Worm (Caenorhabditis elegans) whole organism, L4 larva: ENCODE measurements around the gene spc-1.

Source experiments
- D1046.2 ChIP-seq: fragments of 200-800 bp; sonication (Bioruptor generic); IDR thresholded peaks from 2 replicates; pipeline ENCODE4 v1.3.6; 2022; ENCODE audit warnings: missing genetic modification characterization, missing compliant biosample characterization
- T20F7.1 ChIP-seq: fragments of 200-800 bp; sonication (Bioruptor generic); optimal IDR thresholded peaks from 2 replicates; lab custom pipeline; 2018; ENCODE audit warnings: mild to moderate bottlenecking, missing genetic modification characterization, missing compliant biosample characterization
- Y5F2A.4 ChIP-seq: fragments of 200-800 bp; sonication (Bioruptor generic); optimal IDR thresholded peaks from 2 replicates; lab custom pipeline; 2018; ENCODE audit warnings: mild to moderate bottlenecking, missing genetic modification characterization, missing compliant biosample characterization
- ZK337.2 ChIP-seq: fragments of 200-800 bp; sonication (Bioruptor generic); IDR thresholded peaks from 2 replicates; pipeline ENCODE4 v1.3.6; 2022; ENCODE audit warnings: missing genetic modification reagents, missing genetic modification characterization, missing compliant biosample characterization
- ama-1 ChIP-seq: fragments of 150-350 bp; optimal IDR thresholded peaks from 2 replicates; lab custom pipeline; 2014; ENCODE audit warnings: inconsistent platforms, mixed read lengths
- arid-1 ChIP-seq: fragments of 200-800 bp; sonication (Bioruptor generic); conservative IDR thresholded peaks from 2 replicates; pipeline ENCODE4 v1.3.6; 2022; ENCODE audit warnings: missing genetic modification reagents, missing genetic modification characterization, missing compliant biosample characterization
- ceh-62 ChIP-seq: sonication (generic microtip); optimal IDR thresholded peaks from 2 replicates; lab custom pipeline; 2017; ENCODE audit warnings: missing biosample characterization, missing genetic modification characterization
- ceh-82 ChIP-seq: sonication (generic microtip); optimal IDR thresholded peaks from 2 replicates; lab custom pipeline; 2017; ENCODE audit warnings: missing biosample characterization, missing genetic modification characterization
- cey-2 ChIP-seq: sonication (generic microtip); optimal IDR thresholded peaks from 3 replicates; lab custom pipeline; 2017; ENCODE audit warnings: missing genetic modification characterization, mild to moderate bottlenecking, missing compliant biosample characterization, antibody characterized with exemption, borderline replicate concordance; ENCODE audit not compliant: insufficient read depth
- ctbp-1 ChIP-seq: fragments of 200-800 bp; sonication (Bioruptor generic); IDR thresholded peaks from 2 replicates; pipeline ENCODE4 v1.3.6; 2022; ENCODE audit warnings: missing genetic modification reagents, missing genetic modification characterization, missing compliant biosample characterization
- daf-16 ChIP-seq, 3 experiments: sonication (generic microtip); optimal IDR thresholded peaks; 2 replicates each; lab custom pipeline; 2016 to 2017; ENCODE audit warnings: missing genetic modification characterization in 3 of 3, missing genetic modification reagents in 3 of 3, mild to moderate bottlenecking in 2 of 3, missing compliant biosample characterization in 2 of 3, missing biosample characterization in 1 of 3, moderate library complexity in 1 of 3
- dmd-6 ChIP-seq: fragments of 200-800 bp; sonication (Bioruptor generic); IDR thresholded peaks from 2 replicates; pipeline ENCODE4 v1.3.6; 2022; ENCODE audit warnings: missing genetic modification reagents, missing genetic modification characterization, missing compliant biosample characterization
- dmd-8 ChIP-seq: fragments of 200-800 bp; sonication (Bioruptor generic); IDR thresholded peaks from 2 replicates; pipeline ENCODE4 v1.3.6; 2022; ENCODE audit warnings: missing genetic modification characterization, missing compliant biosample characterization
- dmd-9 ChIP-seq: fragments of 200-800 bp; sonication (Bioruptor generic); IDR thresholded peaks from 2 replicates; pipeline ENCODE4 v1.3.6; 2022; ENCODE audit warnings: missing genetic modification reagents, missing genetic modification characterization, missing compliant biosample characterization
- dve-1 ChIP-seq: sonication (generic microtip); optimal IDR thresholded peaks from 2 replicates; lab custom pipeline; 2017; ENCODE audit warnings: antibody characterized with exemption, mild to moderate bottlenecking, missing genetic modification characterization, missing compliant biosample characterization; ENCODE audit not compliant: insufficient read depth
- egl-27 ChIP-seq: sonication (generic microtip); optimal IDR thresholded peaks from 3 replicates; lab custom pipeline; 2017; ENCODE audit warnings: missing biosample characterization, missing genetic modification reagents, missing genetic modification characterization
- egl-43 ChIP-seq: fragments of 200-800 bp; sonication (Bioruptor generic); IDR thresholded peaks from 2 replicates; pipeline ENCODE4 v1.3.6; 2022; ENCODE audit warnings: missing genetic modification reagents, missing genetic modification characterization, missing compliant biosample characterization
- hlh-11 ChIP-seq: fragments of 200-800 bp; sonication (Bioruptor generic); optimal IDR thresholded peaks from 2 replicates; lab custom pipeline; 2018; ENCODE audit warnings: mild to moderate bottlenecking, missing genetic modification characterization, missing compliant biosample characterization
- hlh-30 ChIP-seq: sonication (generic microtip); optimal IDR thresholded peaks from 2 replicates; lab custom pipeline; 2017; ENCODE audit warnings: antibody characterized with exemption, mild to moderate bottlenecking, missing genetic modification characterization, missing compliant biosample characterization; ENCODE audit not compliant: insufficient read depth
- lim-7 ChIP-seq: fragments of 200-800 bp; sonication (Bioruptor generic); IDR thresholded peaks from 2 replicates; pipeline ENCODE4 v1.3.6; 2022; ENCODE audit warnings: missing genetic modification characterization, missing compliant biosample characterization
- lin-13 ChIP-seq: fragments of 150-350 bp; optimal IDR thresholded peaks from 2 replicates; lab custom pipeline; 2014; ENCODE audit warnings: missing biosample characterization, missing genetic modification reagents, missing genetic modification characterization
- lin-15B ChIP-seq: fragments of 150-350 bp; sonication (generic microtip); optimal IDR thresholded peaks from 3 replicates; lab custom pipeline; 2014; ENCODE audit warnings: missing biosample characterization, missing genetic modification characterization
- lin-29 ChIP-seq: fragments of 200-800 bp; sonication (Bioruptor generic); IDR thresholded peaks from 2 replicates; pipeline ENCODE4 v1.3.6; 2022; ENCODE audit warnings: missing genetic modification reagents, missing genetic modification characterization, missing compliant biosample characterization
- lin-38 ChIP-seq: fragments of 200-800 bp; sonication (Bioruptor generic); IDR thresholded peaks from 2 replicates; pipeline ENCODE4 v1.3.6; 2022; ENCODE audit warnings: missing genetic modification reagents, missing genetic modification characterization, missing compliant biosample characterization
- lin-39 ChIP-seq: fragments of 150-350 bp; optimal IDR thresholded peaks from 2 replicates; lab custom pipeline; 2014; ENCODE audit warnings: missing biosample characterization, missing genetic modification reagents, missing genetic modification characterization
- madf-5 ChIP-seq, 2 experiments: fragments of 200-800 bp; sonication (Bioruptor generic); IDR thresholded peaks; 2 replicates each; pipeline ENCODE4 v1.3.6; 2022; ENCODE audit warnings: missing compliant biosample characterization in 2 of 2, missing genetic modification characterization in 2 of 2
- mdl-1 ChIP-seq, 2 experiments: fragments of 150-350 bp in 1 of 2; sonication (generic microtip) in 1 of 2; optimal IDR thresholded peaks; 2 replicates each; lab custom pipeline; 2014 to 2017; ENCODE audit warnings: missing biosample characterization in 2 of 2, missing genetic modification characterization in 2 of 2
- mdt-29 ChIP-seq: fragments of 200-800 bp; sonication (Bioruptor generic); IDR thresholded peaks from 2 replicates; pipeline ENCODE4 v1.3.6; 2022; ENCODE audit warnings: missing genetic modification reagents, missing genetic modification characterization, missing compliant biosample characterization
- mep-1 ChIP-seq: fragments of 150-350 bp; sonication (generic microtip); optimal IDR thresholded peaks from 3 replicates; lab custom pipeline; 2014; ENCODE audit warnings: missing biosample characterization, missing genetic modification characterization
- mes-2 ChIP-seq: sonication (generic microtip); optimal IDR thresholded peaks from 2 replicates; lab custom pipeline; 2016; ENCODE audit warnings: missing genotype, mild to moderate bottlenecking, missing genetic modification characterization, missing compliant biosample characterization; ENCODE audit not compliant: poor library complexity, severe bottlenecking
- nhr-11 ChIP-seq: fragments of 150-350 bp; optimal IDR thresholded peaks from 2 replicates; lab custom pipeline; 2014; ENCODE audit warnings: missing biosample characterization, missing genetic modification characterization
- nhr-111 ChIP-seq: fragments of 200-800 bp; sonication (Bioruptor generic); optimal IDR thresholded peaks from 2 replicates; lab custom pipeline; 2018; ENCODE audit warnings: mild to moderate bottlenecking, missing genetic modification characterization, missing compliant biosample characterization
- nhr-237 ChIP-seq: sonication (generic microtip); optimal IDR thresholded peaks from 2 replicates; lab custom pipeline; 2017; ENCODE audit warnings: missing biosample characterization, missing genetic modification characterization
- nhr-28 ChIP-seq: fragments of 150-350 bp; optimal IDR thresholded peaks from 2 replicates; lab custom pipeline; 2014; ENCODE audit warnings: missing biosample characterization, missing genetic modification characterization
- nhr-41 ChIP-seq: fragments of 200-800 bp; sonication (Bioruptor generic); IDR thresholded peaks from 2 replicates; pipeline ENCODE4 v1.3.6; 2022; ENCODE audit warnings: missing genetic modification reagents, missing genetic modification characterization, missing compliant biosample characterization
- nhr-76 ChIP-seq: fragments of 150-350 bp; optimal IDR thresholded peaks from 2 replicates; lab custom pipeline; 2014; ENCODE audit warnings: missing biosample characterization, missing genetic modification characterization
- nhr-77 ChIP-seq: fragments of 150-350 bp; optimal IDR thresholded peaks from 2 replicates; lab custom pipeline; 2014; ENCODE audit warnings: missing biosample characterization, missing genetic modification characterization
- pqm-1 ChIP-seq: sonication (generic microtip); optimal IDR thresholded peaks from 2 replicates; lab custom pipeline; 2017; ENCODE audit warnings: missing biosample characterization, missing genetic modification characterization
- sdz-12 ChIP-seq: fragments of 200-800 bp; sonication (Bioruptor generic); optimal IDR thresholded peaks from 2 replicates; lab custom pipeline; 2018; ENCODE audit warnings: mild to moderate bottlenecking, missing genetic modification characterization, missing compliant biosample characterization
- snpc-1.2 ChIP-seq: fragments of 200-800 bp; sonication (Bioruptor generic); IDR thresholded peaks from 2 replicates; pipeline ENCODE4 v1.3.6; 2022; ENCODE audit warnings: missing genetic modification reagents, missing genetic modification characterization, missing compliant biosample characterization
- spr-1 ChIP-seq: sonication (generic microtip); optimal IDR thresholded peaks from 2 replicates; lab custom pipeline; 2016; ENCODE audit warnings: mild to moderate bottlenecking, missing genetic modification characterization, missing compliant biosample characterization
- spr-3 ChIP-seq: fragments of 200-800 bp; sonication (Bioruptor generic); optimal IDR thresholded peaks from 2 replicates; lab custom pipeline; 2018; ENCODE audit warnings: mild to moderate bottlenecking, missing genetic modification characterization, missing compliant biosample characterization
- tag-97 ChIP-seq: fragments of 200-800 bp; sonication (Bioruptor generic); IDR thresholded peaks from 2 replicates; pipeline ENCODE4 v1.3.6; 2022; ENCODE audit warnings: missing genetic modification characterization, missing compliant biosample characterization
- tra-1 ChIP-seq: fragments of 200-800 bp; sonication (Bioruptor generic); IDR thresholded peaks from 2 replicates; pipeline ENCODE4 v1.3.6; 2022; ENCODE audit warnings: missing genetic modification reagents, missing genetic modification characterization, missing compliant biosample characterization
- zag-1 ChIP-seq: fragments of 150-350 bp; optimal IDR thresholded peaks from 2 replicates; lab custom pipeline; 2014; ENCODE audit warnings: missing biosample characterization, missing genetic modification characterization
- zfp-2 ChIP-seq: sonication (generic microtip); optimal IDR thresholded peaks from 2 replicates; lab custom pipeline; 2016; ENCODE audit warnings: mild to moderate bottlenecking, missing genetic modification characterization, missing compliant biosample characterization
- zfp-3 ChIP-seq: fragments of 200-800 bp; sonication (Bioruptor generic); conservative IDR thresholded peaks from 2 replicates; pipeline ENCODE4 v1.3.6; 2022; ENCODE audit warnings: missing genetic modification reagents, missing genetic modification characterization, missing compliant biosample characterization
- zip-11 ChIP-seq: fragments of 200-800 bp; sonication (Bioruptor generic); IDR thresholded peaks from 2 replicates; pipeline ENCODE4 v1.3.6; 2022; ENCODE audit warnings: missing genetic modification characterization, missing compliant biosample characterization
- ztf-11 ChIP-seq: fragments of 150-350 bp; optimal IDR thresholded peaks from 2 replicates; lab custom pipeline; 2014; ENCODE audit warnings: missing biosample characterization, missing genetic modification characterization

spc-1 gene

ce11 chrX:3110576-3110975, 16.3 kb downstream of the spc-1 start, which contains the start of gene gpcp-1:
gpcp-1 (minus strand) TSS chrX:3110628.
- TF ChIP-seq hlh-11 (tag; lab: Kevin White, UChicago) (peak; percentile 9), daf-16 (GFP tag; optimal IDR thresholded peaks at IDR 0.05; lab: Kevin White, UChicago) (no peak), daf-16 (tag; optimal IDR thresholded peaks at IDR 0.05; lab: Kevin White, UChicago) (peak; percentile 61), nhr-28 (peak; percentile 46), mdl-1 (tag; optimal IDR thresholded peaks at IDR 0.05; lab: Kevin White, UChicago) (no peak), mes-2 (tag; lab: Kevin White, UChicago) (peak; percentile 26), spr-3 (no peak), dmd-8 (GFP tag; lab: Robert Waterston, UW) (no peak), zip-11 (GFP tag; lab: Robert Waterston, UW) (no peak), dmd-6 (peak; percentile 37; the same call in 1 of the 2 replicates), ztf-11 (no peak), dve-1 (tag; lab: Kevin White, UChicago) (peak; percentile 18), nhr-77 (tag; lab: Kevin White, UChicago) (peak; percentile 30), pqm-1 (tag; lab: Kevin White, UChicago) (peak; percentile 91), snpc-1.2 (no peak)
- TF ChIP-seq, all 104 proteins: peak for 8

- TF ChIP-seq ama-1, result no peak
- TF ChIP-seq spr-3, result no peak
- TF ChIP-seq nhr-11, result peak; percentile 65
- no peak for TF ChIP-seq nhr-111
- no peak for TF ChIP-seq lim-7 (GFP tag; lab: Robert Waterston, UW)
- TF ChIP-seq egl-27, result no peak
- TF ChIP-seq ceh-82 (tag; lab: Kevin White, UChicago), result no peak
- no peak for TF ChIP-seq ZK337.2 (GFP tag; lab: Robert Waterston, UW)
- no peak for TF ChIP-seq dmd-9
- TF ChIP-seq Y5F2A.4 (GFP tag; lab: Kevin White, UChicago), result no peak
- peak; percentile 3 to 47 for TF ChIP-seq mdl-1 (tag; optimal IDR thresholded peaks at IDR 0.05; lab: Kevin White, UChicago)
- TF ChIP-seq zip-11 (GFP tag; lab: Robert Waterston, UW), result no peak
- TF ChIP-seq tra-1 (GFP tag; lab: Robert Waterston, UW), result 0 out of 2 replicates have a peak, but pooled peaks have one; percentile 19
- TF ChIP-seq zfp-2, result no peak
- TF ChIP-seq T20F7.1, result no peak
- no peak for TF ChIP-seq ctbp-1
- TF ChIP-seq zag-1 (tag; lab: Kevin White, UChicago), result no peak
- no peak for TF ChIP-seq egl-43 (GFP tag; lab: Robert Waterston, UW)
- TF ChIP-seq nhr-41 (GFP tag; lab: Robert Waterston, UW), result no peak
- no peak for TF ChIP-seq D1046.2 (GFP tag; lab: Robert Waterston, UW)
- no peak for TF ChIP-seq tag-97 (GFP tag; lab: Robert Waterston, UW)
- no peak for TF ChIP-seq zfp-3 (GFP tag; lab: Robert Waterston, UW)
- TF ChIP-seq lin-38 (GFP tag; lab: Robert Waterston, UW), result no peak
- peak; percentile 51 for TF ChIP-seq hlh-30 (tag; lab: Kevin White, UChicago)
- no peak for TF ChIP-seq lin-15B
- no peak for TF ChIP-seq ztf-11
- no peak for TF ChIP-seq mep-1 (tag; lab: Kevin White, UChicago)
- no peak for TF ChIP-seq nhr-237 (tag; lab: Kevin White, UChicago)
- TF ChIP-seq mdt-29 (GFP tag; lab: Robert Waterston, UW), result peak; percentile 25; the same call in 1 of the 2 replicates
- no peak for TF ChIP-seq madf-5 (GFP tag; IDR thresholded peaks at IDR 0.05; lab: Robert Waterston, UW)
- no peak for TF ChIP-seq arid-1 (GFP tag; lab: Robert Waterston, UW)
- no peak for TF ChIP-seq spr-1 (tag; lab: Kevin White, UChicago)
- no peak for TF ChIP-seq lin-39 (tag; lab: Kevin White, UChicago)
- TF ChIP-seq ceh-62 (tag; lab: Kevin White, UChicago), result no peak
- TF ChIP-seq sdz-12 (GFP tag; lab: Kevin White, UChicago), result no peak
- no peak for TF ChIP-seq nhr-76 (tag; lab: Kevin White, UChicago)
- TF ChIP-seq cey-2 (tag; lab: Kevin White, UChicago), result no peak
- no peak for TF ChIP-seq nhr-28
- no peak for TF ChIP-seq lin-29
- TF ChIP-seq lin-13 (GFP tag; lab: Kevin White, UChicago), result no peak
- TF ChIP-seq mes-2 (tag; lab: Kevin White, UChicago), result no peak
Observed at ce11 chrX:3108603-3109002, 18.3 kb downstream of the spc-1 start.
